Fruit fly (Drosophila melanogaster): Measurements from ENCODE around the gene RpL28.

RpL28 gene

DNA sequence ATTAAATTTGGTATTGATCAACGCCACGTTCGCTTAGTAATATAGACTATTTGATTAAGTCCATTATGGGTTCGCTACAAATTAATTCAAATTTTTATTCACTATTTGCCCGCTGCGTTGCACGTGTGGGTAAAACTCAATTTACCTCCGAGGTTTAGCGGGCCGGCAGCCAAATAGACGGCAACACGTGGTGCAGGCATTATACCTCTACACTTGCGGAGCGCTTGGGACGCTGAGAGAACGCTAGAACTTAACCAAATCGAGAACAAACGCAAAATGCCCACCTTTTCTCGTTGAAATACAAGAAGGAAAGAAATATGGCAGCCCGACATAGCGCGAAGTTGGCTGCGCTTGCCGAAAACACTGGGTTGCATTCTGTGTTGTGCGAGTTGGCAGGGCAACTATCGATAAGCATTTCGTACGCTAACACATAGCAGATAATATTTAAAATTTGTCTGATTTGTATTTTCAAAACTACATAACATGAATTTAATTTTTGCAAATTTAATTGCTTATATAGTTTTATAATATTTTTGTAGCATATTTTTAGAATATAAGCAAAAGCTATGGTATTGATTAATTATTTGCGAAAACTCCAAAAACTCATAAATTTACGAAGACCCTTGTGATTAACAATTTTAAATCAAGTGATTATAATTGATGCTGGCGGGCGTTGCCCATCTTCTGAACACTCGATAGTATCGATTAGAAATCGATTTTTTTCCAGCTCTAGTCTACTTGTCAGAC, at the start of gene RpL28, which contains the start of gene eIF1 (continued):
- TF ChIP-seq svp (GFP tag) (no peak), Hr4 (GFP tag; optimal IDR thresholded peaks at IDR 0.05) (no peak), CG6163 (GFP tag; IDR thresholded peaks at IDR 0.05) (peak; percentile 89), CG11294 (GFP tag; IDR thresholded peaks at IDR 0.05) (peak; percentile 32), CG6808 (GFP tag; optimal IDR thresholded peaks at IDR 0.05) (no peak), Met (GFP tag; optimal IDR thresholded peaks at IDR 0.05) (peak; percentile 69), vri (GFP tag; optimal IDR thresholded peaks at IDR 0.05) (no peak), CG4318 (GFP tag; optimal IDR thresholded peaks at IDR 0.05) (no peak), pdm3 (GFP tag; optimal IDR thresholded peaks at IDR 0.05) (peak; percentile 88)

dm6 chr3L:3270736-3271135, 48.0 kb upstream of the RpL28 start, which contains the start of gene CG14960:
Gene CG14960 (plus strand): TSS chr3L:3271036.
- TF ChIP-seq CG6163 (GFP tag; IDR thresholded peaks at IDR 0.05) (peak; percentile 30; the same call in 1 of the 3 replicates), Eip78C (GFP tag) (peak; percentile 54), Hr4 (GFP tag; optimal IDR thresholded peaks at IDR 0.05) (no peak)

DNA sequence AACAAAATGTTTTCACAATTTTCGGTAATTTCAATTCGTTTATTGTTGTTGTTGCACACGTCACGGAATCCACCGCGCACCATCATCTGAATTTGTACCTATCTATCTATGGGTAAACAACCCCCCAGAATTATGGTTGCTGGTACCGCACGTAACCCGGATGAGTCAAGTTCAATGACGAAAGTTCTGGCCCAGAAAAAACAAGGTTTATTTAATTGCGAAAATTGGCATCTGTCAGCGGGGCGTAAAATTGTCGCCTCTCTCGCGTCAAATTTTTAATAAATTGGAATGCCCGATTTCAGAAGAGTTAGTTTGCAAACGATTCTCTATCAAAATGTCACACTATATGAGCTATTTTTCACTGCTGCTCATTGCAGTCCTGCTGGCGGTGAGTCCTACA, 45.4 kb upstream of the RpL28 start, which contains the start of gene CG34265:
Gene CG34265, plus strand, starts transcription at position 301 of the 400 bp plus-strand sequence.
- no peak for TF ChIP-seq Hr38 (GFP tag; optimal IDR thresholded peaks at IDR 0.05)

DNA sequence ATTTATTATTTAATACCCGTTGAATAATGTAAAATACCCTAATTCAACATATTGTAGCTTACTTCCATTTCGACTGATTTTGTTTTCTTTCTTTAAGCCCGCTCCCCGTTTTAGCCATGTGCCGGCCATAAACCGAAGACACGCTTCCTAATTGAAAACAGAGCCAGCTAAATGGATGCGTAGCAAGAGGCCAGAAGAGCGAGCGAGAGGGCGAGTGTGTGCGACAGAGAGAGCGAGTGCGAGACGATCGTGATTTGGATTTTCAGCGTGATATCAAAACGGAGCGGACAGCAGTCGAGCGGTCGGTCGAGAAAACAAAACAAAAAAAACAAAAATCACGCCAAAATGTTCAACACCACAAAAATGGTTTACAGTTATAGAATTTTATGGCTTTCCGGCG, 43.5 kb upstream of the RpL28 start:
- TF ChIP-seq net (GFP tag; optimal IDR thresholded peaks at IDR 0.05) (no peak), fkh (GFP tag; optimal IDR thresholded peaks at IDR 0.05) (no peak)

dm6 chr3L:3261642-3262041, 38.9 kb upstream of the RpL28 start:
- TF ChIP-seq CG6276 (GFP tag; optimal IDR thresholded peaks at IDR 0.05) (no peak), Ets96B (tag; optimal IDR thresholded peaks at IDR 0.05) (no peak), Eip93F (GFP tag; optimal IDR thresholded peaks at IDR 0.05) (no peak), CG11762 (GFP tag; optimal IDR thresholded peaks at IDR 0.05; ENCODE audit: insufficient read depth) (no peak), Smox (GFP tag; optimal IDR thresholded peaks at IDR 0.05) (no peak), CG3919 (GFP tag; optimal IDR thresholded peaks at IDR 0.05) (no peak), CG6854 (GFP tag; optimal IDR thresholded peaks at IDR 0.05) (no peak), CG9139 (GFP tag; optimal IDR thresholded peaks at IDR 0.05) (no peak), Lpt (GFP tag; optimal IDR thresholded peaks at IDR 0.05) (no peak), salr (GFP tag; optimal IDR thresholded peaks at IDR 0.05) (no peak), fd59A (GFP tag; optimal IDR thresholded peaks at IDR 0.05) (no peak), dsx (GFP tag; optimal IDR thresholded peaks at IDR 0.05; ENCODE audit: poor library complexity, severe bottlenecking) (no peak), CG4318 (GFP tag; optimal IDR thresholded peaks at IDR 0.05) (no peak), esn (GFP tag; optimal IDR thresholded peaks at IDR 0.05) (no peak), achi (GFP tag; optimal IDR thresholded peaks at IDR 0.05) (no peak), dac (GFP tag; optimal IDR thresholded peaks at IDR 0.05) (no peak), ss (GFP tag; optimal IDR thresholded peaks at IDR 0.05) (no peak), Hr39 (GFP tag; optimal IDR thresholded peaks at IDR 0.05) (no peak), Eip75B (GFP tag; optimal IDR thresholded peaks at IDR 0.05) (no peak), acj6 (GFP tag; optimal IDR thresholded peaks at IDR 0.05) (no peak)
